Worm (Caenorhabditis elegans) whole organism, mixed stage, embryonic: ENCODE results near the gene Y22D7AL.10.

Experiments used
- bed-3 ChIP-seq: fragments of 200-800 bp; sonication (Bioruptor generic); optimal IDR thresholded peaks from 3 replicates; lab custom pipeline; 2018; ENCODE audit warnings: mild to moderate bottlenecking, missing genetic modification characterization, moderate library complexity, missing compliant biosample characterization
- ceh-39 ChIP-seq: fragments of 150-350 bp; optimal IDR thresholded peaks from 2 replicates; lab custom pipeline; 2014; ENCODE audit warnings: missing biosample characterization, missing genetic modification characterization
- ceh-43 ChIP-seq: fragments of 200-800 bp; sonication (Bioruptor generic); optimal IDR thresholded peaks from 2 replicates; lab custom pipeline; 2018; ENCODE audit warnings: mild to moderate bottlenecking, missing genetic modification characterization, moderate library complexity, missing compliant biosample characterization
- ceh-83 ChIP-seq: fragments of 200-800 bp; sonication (Bioruptor generic); optimal IDR thresholded peaks from 2 replicates; lab custom pipeline; 2018; ENCODE audit warnings: mild to moderate bottlenecking, missing genetic modification characterization, missing compliant biosample characterization
- cnd-1 ChIP-seq: fragments of 200-800 bp; sonication (Bioruptor generic); optimal IDR thresholded peaks from 2 replicates; lab custom pipeline; 2018; ENCODE audit warnings: mild to moderate bottlenecking, missing genetic modification characterization, missing compliant biosample characterization
- drap-1 ChIP-seq: fragments of 200-800 bp; sonication (Bioruptor generic); optimal IDR thresholded peaks from 3 replicates; lab custom pipeline; 2018; ENCODE audit warnings: mild to moderate bottlenecking, missing genetic modification characterization, missing compliant biosample characterization
- flh-1 ChIP-seq: fragments of 200-800 bp; sonication (Bioruptor generic); optimal IDR thresholded peaks from 2 replicates; lab custom pipeline; 2018; ENCODE audit warnings: mild to moderate bottlenecking, missing genetic modification characterization, moderate library complexity, missing compliant biosample characterization
- ham-2 ChIP-seq: fragments of 200-800 bp; sonication (Bioruptor generic); optimal IDR thresholded peaks from 2 replicates; lab custom pipeline; 2018; ENCODE audit warnings: mild to moderate bottlenecking, missing genetic modification characterization, missing compliant biosample characterization
- hlh-1 ChIP-seq: fragments of 150-350 bp; optimal IDR thresholded peaks from 2 replicates; lab custom pipeline; 2014; ENCODE audit warnings: missing biosample characterization, missing genetic modification reagents, missing genetic modification characterization
- lin-13 ChIP-seq: fragments of 150-350 bp; optimal IDR thresholded peaks from 2 replicates; lab custom pipeline; 2014; ENCODE audit warnings: missing biosample characterization, missing genetic modification characterization
- lsy-2 ChIP-seq: fragments of 150-350 bp; optimal IDR thresholded peaks from 2 replicates; lab custom pipeline; 2014; ENCODE audit warnings: missing biosample characterization, missing genetic modification characterization
- mep-1 ChIP-seq: fragments of 150-350 bp; optimal IDR thresholded peaks from 2 replicates; lab custom pipeline; 2017; ENCODE audit warnings: missing biosample characterization, missing genetic modification reagents, missing genetic modification characterization, inconsistent platforms
- nhr-12 ChIP-seq: fragments of 150-350 bp; optimal IDR thresholded peaks from 2 replicates; lab custom pipeline; 2014; ENCODE audit warnings: missing biosample characterization, missing genetic modification characterization
- nhr-2 ChIP-seq: fragments of 150-350 bp; optimal IDR thresholded peaks from 2 replicates; lab custom pipeline; 2014; ENCODE audit warnings: missing biosample characterization, missing genetic modification characterization
- nhr-237 ChIP-seq: fragments of 150-350 bp; optimal IDR thresholded peaks from 2 replicates; lab custom pipeline; 2014; ENCODE audit warnings: missing biosample characterization, missing genetic modification characterization
- nhr-28 ChIP-seq: fragments of 150-350 bp; optimal IDR thresholded peaks from 2 replicates; lab custom pipeline; 2014; ENCODE audit warnings: missing biosample characterization, missing genetic modification characterization
- nhr-76 ChIP-seq: sonication (generic microtip); optimal IDR thresholded peaks from 2 replicates; lab custom pipeline; 2017; ENCODE audit warnings: missing biosample characterization, missing genetic modification characterization
- pha-4 ChIP-seq: fragments of 150-350 bp; optimal IDR thresholded peaks from 2 replicates; lab custom pipeline; 2018; ENCODE audit warnings: missing biosample characterization, missing genetic modification reagents, missing genetic modification characterization
- snpc-4 ChIP-seq: fragments of 150-350 bp; optimal IDR thresholded peaks from 2 replicates; lab custom pipeline; 2014; ENCODE audit warnings: missing biosample characterization, missing genetic modification characterization
- sptf-1 ChIP-seq: sonication (generic microtip); optimal IDR thresholded peaks from 2 replicates; lab custom pipeline; 2017; ENCODE audit warnings: mild to moderate bottlenecking, missing genetic modification characterization, moderate library complexity, missing compliant biosample characterization
- tbx-8 ChIP-seq: fragments of 200-800 bp; sonication (Bioruptor generic); optimal IDR thresholded peaks from 2 replicates; lab custom pipeline; 2018; ENCODE audit warnings: mild to moderate bottlenecking, missing genetic modification characterization, moderate library complexity, missing compliant biosample characterization
- unc-120 ChIP-seq: sonication (generic microtip); optimal IDR thresholded peaks from 2 replicates; lab custom pipeline; 2017; ENCODE audit warnings: missing genetic modification characterization, missing compliant biosample characterization; ENCODE audit not compliant: poor library complexity, severe bottlenecking
- unc-39 ChIP-seq: fragments of 150-350 bp; optimal IDR thresholded peaks from 2 replicates; lab custom pipeline; 2014; ENCODE audit warnings: missing biosample characterization, missing genetic modification characterization
- unc-62 ChIP-seq: fragments of 150-350 bp; optimal IDR thresholded peaks from 2 replicates; lab custom pipeline; 2014; ENCODE audit warnings: missing biosample characterization, missing genetic modification reagents, missing genetic modification characterization
- ztf-11 ChIP-seq: fragments of 150-350 bp; optimal IDR thresholded peaks from 2 replicates; lab custom pipeline; 2014; ENCODE audit warnings: missing biosample characterization, missing genetic modification characterization

Gene Y22D7AL.10

DNA sequence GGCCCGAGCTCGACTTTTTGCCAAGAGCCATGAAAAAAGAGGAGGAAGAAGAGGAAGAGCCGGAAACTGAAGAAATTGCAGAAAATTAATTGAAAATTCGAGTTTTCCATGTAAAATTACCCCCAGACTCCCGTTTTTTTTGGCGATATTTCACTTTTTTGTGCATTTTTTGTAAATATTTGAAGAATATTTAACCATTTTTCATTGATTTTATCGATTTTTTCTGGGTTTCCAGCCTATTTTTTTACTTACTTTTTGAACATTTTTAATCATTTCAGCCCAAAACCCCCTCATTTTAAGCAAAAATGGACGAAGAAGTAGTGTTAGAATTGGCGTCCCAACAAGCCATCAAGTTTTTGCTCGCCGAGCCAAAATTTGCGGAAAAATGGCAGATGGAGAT, 42.3 kb downstream of the Y22D7AL.10 start, which contains the start of gene Y22D7AL.7:
Y22D7AL.7 (plus strand) TSS at position 301 of the 400 bp plus-strand sequence.
- TF ChIP-seq unc-120 (tag; lab: Kevin White, UChicago) (no peak), nhr-2 (tag; lab: Kevin White, UChicago) (no peak), ham-2 (GFP tag; lab: Kevin White, UChicago) (no peak), tbx-8 (GFP tag; lab: Kevin White, UChicago) (no peak), hlh-1 (no peak), ceh-39 (tag; lab: Kevin White, UChicago) (no peak), lsy-2 (no peak), nhr-76 (no peak), pha-4 (tag; lab: Kevin White, UChicago) (no peak), nhr-28 (no peak), unc-62 (no peak), sptf-1 (tag; lab: Kevin White, UChicago) (no peak), ztf-11 (tag; lab: Kevin White, UChicago) (no peak)

DNA sequence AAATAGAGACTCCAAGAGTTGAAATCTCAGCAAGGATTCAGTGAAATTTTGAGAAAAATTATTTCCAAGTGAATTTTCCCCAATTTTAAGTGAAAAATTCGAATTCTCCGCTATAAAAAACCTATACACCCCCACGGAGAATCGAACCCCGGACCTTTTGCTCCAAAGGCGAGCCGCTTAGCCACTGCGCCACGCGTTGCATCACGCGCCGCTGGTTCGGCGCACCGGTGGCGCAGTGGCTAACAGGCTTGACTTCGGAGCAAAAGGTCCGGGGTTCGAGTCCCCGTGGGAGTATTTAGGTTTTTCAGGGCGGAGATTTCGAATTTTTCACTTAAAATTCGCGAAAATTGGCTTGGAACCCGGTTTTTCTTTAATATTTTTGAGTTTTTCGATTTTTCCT, 43.1 kb downstream of the Y22D7AL.10 start:
- no peak for TF ChIP-seq unc-39 (tag; lab: Kevin White, UChicago)
- TF ChIP-seq lin-13 (tag; lab: Kevin White, UChicago), result no peak
- TF ChIP-seq pha-4 (tag; lab: Kevin White, UChicago), result no peak
- no peak for TF ChIP-seq nhr-237 (tag; lab: Kevin White, UChicago)
- no peak for TF ChIP-seq lsy-2
- TF ChIP-seq flh-1 (GFP tag; lab: Kevin White, UChicago), result no peak
- TF ChIP-seq bed-3, result no peak
- no peak for TF ChIP-seq snpc-4
- no peak for TF ChIP-seq tbx-8 (GFP tag; lab: Kevin White, UChicago)
- TF ChIP-seq ham-2 (GFP tag; lab: Kevin White, UChicago), result no peak
- no peak for TF ChIP-seq drap-1 (GFP tag; lab: Kevin White, UChicago)
- no peak for TF ChIP-seq nhr-28
- TF ChIP-seq ceh-43 (GFP tag; lab: Kevin White, UChicago), result no peak
- no peak for TF ChIP-seq ceh-39 (tag; lab: Kevin White, UChicago)
- TF ChIP-seq nhr-12 (tag; lab: Kevin White, UChicago), result no peak
- TF ChIP-seq nhr-2 (tag; lab: Kevin White, UChicago), result no peak
- no peak for TF ChIP-seq nhr-76

DNA sequence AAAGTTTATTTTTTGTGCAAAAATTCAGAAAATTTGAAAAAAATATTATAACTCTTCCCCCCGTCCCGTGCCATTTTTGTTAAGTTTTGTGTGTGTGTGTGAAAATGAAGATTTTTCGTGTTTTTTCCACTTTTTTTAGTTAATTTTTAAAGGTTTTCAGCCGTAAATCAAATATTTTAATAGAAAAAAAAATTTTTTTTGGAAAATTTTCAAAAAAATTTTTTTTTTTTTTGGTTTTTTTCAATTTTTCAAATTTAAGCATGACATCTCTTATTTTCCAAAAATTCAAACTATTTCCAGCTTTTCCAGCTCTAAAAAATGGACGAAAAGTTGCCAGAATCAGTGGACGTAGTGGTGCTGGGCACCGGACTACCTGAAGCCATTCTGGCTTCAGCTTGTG, 48.7 kb downstream of the Y22D7AL.10 start, which contains the start of gene rep-1:
rep-1 (plus strand) TSS at position 301 of the 400 bp plus-strand sequence.
- TF ChIP-seq cnd-1 (tag; lab: Kevin White, UChicago), result no peak
- TF ChIP-seq ceh-39 (tag; lab: Kevin White, UChicago), result no peak
- no peak for TF ChIP-seq flh-1 (GFP tag; lab: Kevin White, UChicago)
- no peak for TF ChIP-seq unc-39 (tag; lab: Kevin White, UChicago)
- no peak for TF ChIP-seq ceh-83
- TF ChIP-seq lin-13 (tag; lab: Kevin White, UChicago), result no peak
- TF ChIP-seq mep-1 (tag; lab: Kevin White, UChicago), result no peak
- TF ChIP-seq hlh-1, result no peak
- TF ChIP-seq unc-120 (tag; lab: Kevin White, UChicago), result no peak
- TF ChIP-seq ztf-11 (tag; lab: Kevin White, UChicago), result no peak
- TF ChIP-seq, all 35 proteins: peak for 0
